Fruit fly (Drosophila melanogaster): ENCODE data around the gene CG8861.

- TF ChIP-seq CG8478 (optimal IDR thresholded peaks at IDR 0.05) (no peak), CTCF (optimal IDR thresholded peaks at IDR 0.05) (no peak)
These were observed 40.6 kb downstream of the CG8861 start for dm6 chr3R:9287710-9288109.
